Worm (Caenorhabditis elegans) whole organism, L4 larva: ENCODE data around the gene Y57A10A.5.
"Not testable (repeated sequence)": the region's sequence is repeated elsewhere in the genome, so short reads cannot be mapped to it uniquely, and the experiment has no call there.

Experiments used
- aha-1 ChIP-seq: fragments of 150-350 bp; peaks from one replicate; lab custom pipeline; 2014; ENCODE audit warnings: missing biosample characterization, missing genetic modification characterization
- ces-1 ChIP-seq: fragments of 150-350 bp; sonication (generic microtip); optimal IDR thresholded peaks from 4 replicates; lab custom pipeline; 2014; ENCODE audit warnings: missing biosample characterization, missing genetic modification reagents, missing genetic modification characterization
- cey-2 ChIP-seq: sonication (generic microtip); optimal IDR thresholded peaks from 3 replicates; lab custom pipeline; 2017; ENCODE audit warnings: missing genetic modification characterization, mild to moderate bottlenecking, missing compliant biosample characterization, antibody characterized with exemption, borderline replicate concordance; ENCODE audit not compliant: insufficient read depth
- lim-7 ChIP-seq: fragments of 200-800 bp; sonication (Bioruptor generic); IDR thresholded peaks from 2 replicates; pipeline ENCODE4 v1.3.6; 2022; ENCODE audit warnings: missing genetic modification characterization, missing compliant biosample characterization
- lin-39 ChIP-seq: fragments of 150-350 bp; optimal IDR thresholded peaks from 2 replicates; lab custom pipeline; 2014; ENCODE audit warnings: missing biosample characterization, missing genetic modification reagents, missing genetic modification characterization
- nhr-6 ChIP-seq: fragments of 150-350 bp; optimal IDR thresholded peaks from 2 replicates; lab custom pipeline; 2014; ENCODE audit warnings: missing biosample characterization, missing genetic modification characterization
- nhr-76 ChIP-seq: fragments of 150-350 bp; optimal IDR thresholded peaks from 2 replicates; lab custom pipeline; 2014; ENCODE audit warnings: missing biosample characterization, missing genetic modification characterization
- nhr-77 ChIP-seq: fragments of 150-350 bp; optimal IDR thresholded peaks from 2 replicates; lab custom pipeline; 2014; ENCODE audit warnings: missing biosample characterization, missing genetic modification characterization
- pha-4 ChIP-seq, 2 experiments: fragments of 150-350 bp in 1 of 2; fragments of 200-800 bp in 1 of 2; sonication (Bioruptor generic) in 1 of 2; IDR thresholded peaks in 1 of 2; optimal IDR thresholded peaks in 1 of 2; 2 replicates each; pipeline versions ENCODE4 v1.3.6 to Lab custom; 2014 to 2022; ENCODE audit warnings: missing genetic modification characterization in 2 of 2, missing genetic modification reagents in 2 of 2, missing biosample characterization in 1 of 2, missing compliant biosample characterization in 1 of 2
- php-3 ChIP-seq: fragments of 200-800 bp; sonication (Bioruptor generic); IDR thresholded peaks from 2 replicates; pipeline ENCODE4 v1.3.6; 2022; ENCODE audit warnings: missing genetic modification reagents, missing genetic modification characterization, missing compliant biosample characterization
- skn-1 ChIP-seq: fragments of 150-350 bp; optimal IDR thresholded peaks from 2 replicates; lab custom pipeline; 2014; ENCODE audit warnings: missing biosample characterization, missing genetic modification characterization
- snpc-4 ChIP-seq: fragments of 150-350 bp; optimal IDR thresholded peaks from 2 replicates; lab custom pipeline; 2014; ENCODE audit warnings: missing biosample characterization, missing genetic modification characterization
- zag-1 ChIP-seq: fragments of 150-350 bp; optimal IDR thresholded peaks from 2 replicates; lab custom pipeline; 2014; ENCODE audit warnings: missing biosample characterization, missing genetic modification characterization
- ztf-11 ChIP-seq: fragments of 150-350 bp; optimal IDR thresholded peaks from 2 replicates; lab custom pipeline; 2014; ENCODE audit warnings: missing biosample characterization, missing genetic modification characterization

DNA sequence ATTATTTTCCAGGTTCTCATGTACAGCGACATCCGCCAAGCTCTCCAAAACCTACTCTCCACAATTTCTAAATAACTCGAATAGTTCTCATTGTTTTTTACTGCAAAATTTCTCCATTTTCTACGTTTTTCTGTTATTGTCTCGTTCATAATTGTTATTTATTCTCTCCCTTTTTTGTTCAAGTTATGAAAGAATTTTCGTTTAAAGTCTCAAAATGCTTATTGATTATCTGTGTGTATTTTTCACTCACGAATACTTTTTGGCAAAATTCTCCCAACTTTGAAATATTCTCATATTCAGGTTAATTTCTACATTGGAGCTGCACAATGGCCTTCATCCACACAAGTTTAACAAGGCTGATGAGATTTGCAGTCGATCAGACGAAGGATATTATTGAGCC is at the start of gene Y57A10A.5:
- TF ChIP-seq nhr-76 (tag; lab: Kevin White, UChicago); lin-39 (tag; lab: Kevin White, UChicago); lim-7 (GFP tag; lab: Robert Waterston, UW); nhr-77 (tag; lab: Kevin White, UChicago); aha-1 (tag; lab: Kevin White, UChicago); zag-1 (tag; lab: Kevin White, UChicago); pha-4 (GFP tag; IDR thresholded peaks at IDR 0.05; lab: Robert Waterston, UW); pha-4 (tag; optimal IDR thresholded peaks at IDR 0.05; lab: Kevin White, UChicago); ztf-11 (tag; lab: Kevin White, UChicago); snpc-4 (tag; lab: Kevin White, UChicago); nhr-6 (tag; lab: Kevin White, UChicago); ces-1 (GFP tag; lab: Kevin White, UChicago); skn-1 (tag; lab: Kevin White, UChicago); cey-2 (tag; lab: Kevin White, UChicago); php-3: not testable (repeated sequence)
